Fruit fly (Drosophila melanogaster) whole organism, adult: ENCODE results near the gene Muc26B.

ENCODE experiments used
- CG11617 ChIP-seq: fragments of 200-800 bp; sonication (Bioruptor generic); optimal IDR thresholded peaks from 2 replicates; lab custom pipeline; 2017; ENCODE audit warnings: mild to moderate bottlenecking, missing biosample characterization, missing genetic modification reagents, missing genetic modification characterization
- CG12768 ChIP-seq: fragments of 200-800 bp; sonication (Bioruptor generic); optimal IDR thresholded peaks from 2 replicates; lab custom pipeline; 2017; ENCODE audit warnings: missing biosample characterization, missing genetic modification characterization, mild to moderate bottlenecking, moderate library complexity, missing genetic modification reagents
- CG14711 ChIP-seq: fragments of 200-800 bp; sonication (Bioruptor generic); optimal IDR thresholded peaks from 2 replicates; lab custom pipeline; 2018; ENCODE audit warnings: missing biosample characterization, mild to moderate bottlenecking, missing genetic modification characterization, moderate library complexity
- CG1620 ChIP-seq: fragments of 200-800 bp; sonication (Bioruptor generic); optimal IDR thresholded peaks from 2 replicates; lab custom pipeline; 2016; ENCODE audit warnings: missing biosample characterization, missing genetic modification characterization
- CG33017 ChIP-seq: fragments of 200-800 bp; sonication (Bioruptor generic); optimal IDR thresholded peaks from 2 replicates; lab custom pipeline; 2018; ENCODE audit warnings: missing biosample characterization, mild to moderate bottlenecking, missing genetic modification characterization, moderate library complexity
- CG5204 ChIP-seq: fragments of 200-800 bp; sonication (Bioruptor generic); optimal IDR thresholded peaks from 2 replicates; lab custom pipeline; 2016; ENCODE audit warnings: missing biosample characterization, missing genetic modification characterization
- CG7045 ChIP-seq: fragments of 200-800 bp; sonication (Bioruptor generic); optimal IDR thresholded peaks from 2 replicates; lab custom pipeline; 2017; ENCODE audit warnings: missing biosample characterization, mild to moderate bottlenecking, missing genetic modification characterization
- CG7101 ChIP-seq: fragments of 200-800 bp; sonication (Bioruptor generic); optimal IDR thresholded peaks from 2 replicates; lab custom pipeline; 2018; ENCODE audit warnings: missing biosample characterization, mild to moderate bottlenecking, missing genetic modification characterization, moderate library complexity
- Clk ChIP-seq: fragments of 200-800 bp; sonication (Bioruptor generic); optimal IDR thresholded peaks from 2 replicates; lab custom pipeline; 2017; ENCODE audit warnings: missing biosample characterization, missing genetic modification characterization
- Crg-1 ChIP-seq: fragments of 200-800 bp; sonication (Bioruptor generic); optimal IDR thresholded peaks from 2 replicates; lab custom pipeline; 2016; ENCODE audit warnings: missing biosample characterization, missing genetic modification characterization
- Hr96 ChIP-seq: fragments of 200-800 bp; sonication (Bioruptor generic); optimal IDR thresholded peaks from 2 replicates; lab custom pipeline; 2016; ENCODE audit warnings: missing biosample characterization, missing genetic modification characterization
- Mnt ChIP-seq: fragments of 200-800 bp; sonication (Bioruptor generic); optimal IDR thresholded peaks from 2 replicates; lab custom pipeline; 2016; ENCODE audit warnings: missing biosample characterization, mild to moderate bottlenecking, missing genetic modification characterization
- bab1 ChIP-seq: fragments of 200-800 bp; sonication (Bioruptor generic); optimal IDR thresholded peaks from 3 replicates; lab custom pipeline; 2019; ENCODE audit warnings: missing biosample characterization, mild to moderate bottlenecking, missing genetic modification characterization, moderate library complexity
- cic ChIP-seq: fragments of 200-800 bp; sonication (Bioruptor generic); optimal IDR thresholded peaks from 2 replicates; lab custom pipeline; 2017; ENCODE audit warnings: missing biosample characterization, mild to moderate bottlenecking, missing genetic modification characterization, moderate library complexity
- cnc ChIP-seq, 2 experiments: fragments of >200 bp; optimal IDR thresholded peaks; 2 replicates each; lab custom pipeline; 2017
- kay ChIP-seq: fragments of 200-800 bp; sonication (Bioruptor generic); peaks from one replicate; lab custom pipeline; 2016; ENCODE audit warnings: missing biosample characterization, missing genetic modification characterization, borderline replicate concordance
- ovo ChIP-seq: fragments of 200-800 bp; sonication (Bioruptor generic); optimal IDR thresholded peaks from 2 replicates; lab custom pipeline; 2016; ENCODE audit warnings: missing biosample characterization, missing genetic modification characterization
- pad ChIP-seq: fragments of 200-800 bp; sonication (Bioruptor generic); optimal IDR thresholded peaks from 3 replicates; lab custom pipeline; 2017; ENCODE audit warnings: missing biosample characterization, missing genetic modification characterization, mild to moderate bottlenecking, moderate library complexity, missing genetic modification reagents
- tj ChIP-seq: fragments of 200-800 bp; sonication (Bioruptor generic); optimal IDR thresholded peaks from 3 replicates; lab custom pipeline; 2017; ENCODE audit warnings: missing biosample characterization, mild to moderate bottlenecking, missing genetic modification characterization, moderate library complexity
- toe ChIP-seq: fragments of 200-800 bp; sonication (Bioruptor generic); optimal IDR thresholded peaks from 2 replicates; lab custom pipeline; 2016; ENCODE audit warnings: missing biosample characterization, missing genetic modification characterization

Gene Muc26B

dm6 chr2L:6151669-6152068 lies at the start of gene Muc26B:
Gene Muc26B (plus strand): TSS chr2L:6151969.
- no peak for TF ChIP-seq Clk (GFP tag; lab: Kevin White, UChicago)
- no peak for TF ChIP-seq CG11617 (GFP tag; lab: Kevin White, UChicago)
- TF ChIP-seq CG1620 (GFP tag; lab: Kevin White, UChicago): no peak
- no peak for TF ChIP-seq ovo
- no peak for TF ChIP-seq Hr96 (GFP tag; lab: Kevin White, UChicago)
- no peak for TF ChIP-seq tj (GFP tag; lab: Kevin White, UChicago)
- TF ChIP-seq CG5204 (GFP tag; lab: Kevin White, UChicago): no peak
- TF ChIP-seq Crg-1: no peak
- no peak for TF ChIP-seq CG7101
- TF ChIP-seq toe (GFP tag; lab: Kevin White, UChicago): no peak

dm6 chr2L:6109313-6109847 lies 42.4 kb upstream of the Muc26B start:
- TF ChIP-seq CG5204 (GFP tag; lab: Kevin White, UChicago) (no peak), cic (GFP tag; lab: Kevin White, UChicago) (no peak), bab1 (GFP tag; lab: Kevin White, UChicago) (no peak), Mnt (no peak), CG12768 (GFP tag; lab: Kevin White, UChicago) (no peak), Crg-1 (no peak), cnc (optimal IDR thresholded peaks at IDR 0.05; lab: Kevin White, UChicago) (no peak), Clk (GFP tag; lab: Kevin White, UChicago) (no peak), Hr96 (GFP tag; lab: Kevin White, UChicago) (no peak), tj (GFP tag; lab: Kevin White, UChicago) (no peak), CG33017 (tag; lab: Kevin White, UChicago) (no peak)

dm6 chr2L:6110781-6111180 lies 41.0 kb upstream of the Muc26B start:
- TF ChIP-seq CG33017 (tag; lab: Kevin White, UChicago) (no peak), kay (GFP tag; lab: Kevin White, UChicago) (peak; percentile 66)

- TF ChIP-seq Clk (GFP tag; lab: Kevin White, UChicago) (no peak), Mnt (no peak), Crg-1 (no peak), CG7101 (no peak), toe (GFP tag; lab: Kevin White, UChicago) (no peak), CG7045 (GFP tag; lab: Kevin White, UChicago) (no peak)
Observed at dm6 chr2L:6118212-6118611, 33.6 kb upstream of the Muc26B start, which contains the start of gene CG31642. Gene CG31642 (plus strand): TSS chr2L:6118512.

- TF ChIP-seq CG7101 (peak; percentile 45), ovo (no peak), Hr96 (GFP tag; lab: Kevin White, UChicago) (no peak), CG5204 (GFP tag; lab: Kevin White, UChicago) (peak; percentile 16), Clk (GFP tag; lab: Kevin White, UChicago) (no peak), CG33017 (tag; lab: Kevin White, UChicago) (peak; percentile 46), pad (GFP tag; lab: Kevin White, UChicago) (no peak), CG12768 (GFP tag; lab: Kevin White, UChicago) (no peak), CG1620 (GFP tag; lab: Kevin White, UChicago) (peak; percentile 21), kay (GFP tag; lab: Kevin White, UChicago) (no peak), CG7045 (GFP tag; lab: Kevin White, UChicago) (peak; percentile 12), cic (GFP tag; lab: Kevin White, UChicago) (no peak), toe (GFP tag; lab: Kevin White, UChicago) (no peak), Crg-1 (no peak), Mnt (no peak), tj (GFP tag; lab: Kevin White, UChicago) (peak; percentile 11), CG11617 (GFP tag; lab: Kevin White, UChicago) (no peak), cnc (optimal IDR thresholded peaks at IDR 0.05; lab: Kevin White, UChicago) (no peak), CG14711 (peak; percentile 52), bab1 (GFP tag; lab: Kevin White, UChicago) (no peak)
Observed at dm6 chr2L:6124815-6125214, 27.0 kb upstream of the Muc26B start, which contains the start of gene Arpc4. Gene Arpc4 (plus strand): TSS chr2L:6125132.

dm6 chr2L:6127478-6127877 lies 24.3 kb upstream of the Muc26B start, which contains the start of gene WDR79:
Gene WDR79 (minus strand): TSS chr2L:6127775.
- no peak for TF ChIP-seq CG7045 (GFP tag; lab: Kevin White, UChicago)

dm6 chr2L:6130522-6131073 lies 21.2 kb upstream of the Muc26B start, which contains the start of the genes B9d2, tctn and CG9222:
Gene B9d2 (minus strand): TSS chr2L:6130651.
Gene tctn (minus strand): TSS chr2L:6130651.
Gene CG9222 (plus strand): TSS chr2L:6131023.
- TF ChIP-seq Crg-1: no peak
- TF ChIP-seq CG7101: no peak
- no peak for TF ChIP-seq CG5204 (GFP tag; lab: Kevin White, UChicago)
- no peak for TF ChIP-seq cic (GFP tag; lab: Kevin White, UChicago)
- no peak for TF ChIP-seq Hr96 (GFP tag; lab: Kevin White, UChicago)
- TF ChIP-seq CG11617 (GFP tag; lab: Kevin White, UChicago): no peak
- TF ChIP-seq bab1 (GFP tag; lab: Kevin White, UChicago): no peak
- TF ChIP-seq CG12768 (GFP tag; lab: Kevin White, UChicago): no peak
- no peak for TF ChIP-seq CG1620 (GFP tag; lab: Kevin White, UChicago)
- no peak for TF ChIP-seq cnc (optimal IDR thresholded peaks at IDR 0.05; lab: Kevin White, UChicago)
- no peak for TF ChIP-seq CG7045 (GFP tag; lab: Kevin White, UChicago)
- no peak for TF ChIP-seq Mnt
- TF ChIP-seq CG33017 (tag; lab: Kevin White, UChicago): no peak
- no peak for TF ChIP-seq tj (GFP tag; lab: Kevin White, UChicago)
